Worm (Caenorhabditis elegans): ENCODE data around the gene rps-1.

- TF ChIP-seq nhr-237 (tag; optimal IDR thresholded peaks at IDR 0.05) (no peak), unc-62 (GFP tag; optimal IDR thresholded peaks at IDR 0.05) (no peak)
Measured at ce11 chrIII:4434294-4434781, 41.4 kb upstream of the rps-1 start, which contains the start of gene C28A5.1.
